Worm (Caenorhabditis elegans) whole organism, L3 larva: ENCODE data around the gene fbxa-158.

Experiments
- R02D3.7 ChIP-seq: fragments of 150-350 bp; optimal IDR thresholded peaks from 2 replicates; lab custom pipeline; 2014; ENCODE audit warnings: missing biosample characterization, missing genetic modification characterization
- ceh-16 ChIP-seq: sonication (generic microtip); optimal IDR thresholded peaks from 2 replicates; lab custom pipeline; 2017; ENCODE audit warnings: missing biosample characterization, missing genetic modification characterization
- ceh-28 ChIP-seq: fragments of 150-350 bp; optimal IDR thresholded peaks from 2 replicates; lab custom pipeline; 2014; ENCODE audit warnings: missing biosample characterization, missing genetic modification reagents, missing genetic modification characterization
- ceh-82 ChIP-seq: fragments of 150-350 bp; optimal IDR thresholded peaks from 2 replicates; lab custom pipeline; 2014; ENCODE audit warnings: missing biosample characterization, missing genetic modification characterization
- daf-12 ChIP-seq: fragments of 150-350 bp; optimal IDR thresholded peaks from 2 replicates; lab custom pipeline; 2014; ENCODE audit warnings: missing biosample characterization, missing genetic modification reagents, missing genetic modification characterization
- egl-5 ChIP-seq: fragments of 150-350 bp; optimal IDR thresholded peaks from 2 replicates; lab custom pipeline; 2017; ENCODE audit warnings: missing biosample characterization, missing genetic modification reagents, missing genetic modification characterization, inconsistent platforms
- elt-1 ChIP-seq: fragments of 150-350 bp; optimal IDR thresholded peaks from 2 replicates; lab custom pipeline; 2014; ENCODE audit warnings: missing biosample characterization, missing genetic modification characterization
- elt-2 ChIP-seq: sonication (generic microtip); optimal IDR thresholded peaks from 2 replicates; lab custom pipeline; 2016; ENCODE audit warnings: missing genetic modification reagents, mild to moderate bottlenecking, missing genetic modification characterization, missing compliant biosample characterization
- elt-3 ChIP-seq, 3 experiments: fragments of 150-350 bp in 1 of 3; sonication (generic microtip) in 2 of 3; optimal IDR thresholded peaks; 2 replicates in 2 of 3; 4 replicates in 1 of 3; lab custom pipeline; 2014 to 2017; ENCODE audit warnings: missing biosample characterization in 3 of 3, missing genetic modification characterization in 3 of 3
- eor-1 ChIP-seq, 2 experiments: fragments of 150-350 bp; optimal IDR thresholded peaks; 2 replicates each; lab custom pipeline; 2014 to 2018; ENCODE audit warnings: missing biosample characterization in 2 of 2, missing genetic modification characterization in 2 of 2
- fkh-10 ChIP-seq: sonication (generic microtip); optimal IDR thresholded peaks from 2 replicates; lab custom pipeline; 2017; ENCODE audit warnings: missing biosample characterization, missing genetic modification reagents, missing genetic modification characterization
- fos-1 ChIP-seq: fragments of 150-350 bp; optimal IDR thresholded peaks from 2 replicates; lab custom pipeline; 2014; ENCODE audit warnings: missing biosample characterization, missing genetic modification characterization
- hmg-11 ChIP-seq: sonication (generic microtip); optimal IDR thresholded peaks from 2 replicates; lab custom pipeline; 2016; ENCODE audit warnings: missing genetic modification characterization, missing compliant biosample characterization
- lin-39 ChIP-seq: fragments of 150-350 bp; optimal IDR thresholded peaks from 2 replicates; lab custom pipeline; 2018; ENCODE audit warnings: missing biosample characterization, missing genetic modification reagents, missing genetic modification characterization
- mml-1 ChIP-seq: fragments of 150-350 bp; sonication (generic microtip); optimal IDR thresholded peaks from 3 replicates; lab custom pipeline; 2014; ENCODE audit warnings: missing biosample characterization, missing genetic modification characterization
- nhr-12 ChIP-seq: fragments of 150-350 bp; optimal IDR thresholded peaks from 2 replicates; lab custom pipeline; 2014; ENCODE audit warnings: missing biosample characterization, missing genetic modification characterization
- nhr-25 ChIP-seq: sonication (generic microtip); optimal IDR thresholded peaks from 2 replicates; lab custom pipeline; 2017; ENCODE audit warnings: missing biosample characterization, missing genetic modification characterization
- nhr-28 ChIP-seq: fragments of 150-350 bp; optimal IDR thresholded peaks from 2 replicates; lab custom pipeline; 2014; ENCODE audit warnings: missing biosample characterization, missing genetic modification characterization
- nhr-43 ChIP-seq: sonication (generic microtip); optimal IDR thresholded peaks from 2 replicates; lab custom pipeline; 2016; ENCODE audit warnings: mild to moderate bottlenecking, missing genetic modification characterization, missing compliant biosample characterization; ENCODE audit not compliant: poor library complexity, severe bottlenecking
- nhr-77 ChIP-seq: fragments of 150-350 bp; optimal IDR thresholded peaks from 2 replicates; lab custom pipeline; 2014; ENCODE audit warnings: missing biosample characterization, missing genetic modification characterization
- pha-4 ChIP-seq: fragments of 150-350 bp; optimal IDR thresholded peaks from 2 replicates; lab custom pipeline; 2014; ENCODE audit warnings: missing biosample characterization, missing genetic modification reagents, missing genetic modification characterization
- sea-2 ChIP-seq: fragments of 150-350 bp; sonication (generic microtip); optimal IDR thresholded peaks from 4 replicates; lab custom pipeline; 2014; ENCODE audit warnings: missing biosample characterization, missing genetic modification reagents, missing genetic modification characterization
- skn-1 ChIP-seq: fragments of 150-350 bp; optimal IDR thresholded peaks from 2 replicates; lab custom pipeline; 2014; ENCODE audit warnings: missing biosample characterization, missing genetic modification characterization
- unc-39 ChIP-seq: sonication (generic microtip); optimal IDR thresholded peaks from 4 replicates; lab custom pipeline; 2017; ENCODE audit warnings: missing biosample characterization, missing genetic modification characterization
- zag-1 ChIP-seq: fragments of 150-350 bp; optimal IDR thresholded peaks from 2 replicates; lab custom pipeline; 2014; ENCODE audit warnings: missing biosample characterization, missing genetic modification characterization
- ztf-11 ChIP-seq: fragments of 150-350 bp; optimal IDR thresholded peaks from 2 replicates; lab custom pipeline; 2014; ENCODE audit warnings: missing biosample characterization, missing genetic modification characterization
- ztf-4 ChIP-seq: fragments of 150-350 bp; optimal IDR thresholded peaks from 2 replicates; lab custom pipeline; 2014; ENCODE audit warnings: missing biosample characterization, missing genetic modification characterization

fbxa-158 gene

DNA sequence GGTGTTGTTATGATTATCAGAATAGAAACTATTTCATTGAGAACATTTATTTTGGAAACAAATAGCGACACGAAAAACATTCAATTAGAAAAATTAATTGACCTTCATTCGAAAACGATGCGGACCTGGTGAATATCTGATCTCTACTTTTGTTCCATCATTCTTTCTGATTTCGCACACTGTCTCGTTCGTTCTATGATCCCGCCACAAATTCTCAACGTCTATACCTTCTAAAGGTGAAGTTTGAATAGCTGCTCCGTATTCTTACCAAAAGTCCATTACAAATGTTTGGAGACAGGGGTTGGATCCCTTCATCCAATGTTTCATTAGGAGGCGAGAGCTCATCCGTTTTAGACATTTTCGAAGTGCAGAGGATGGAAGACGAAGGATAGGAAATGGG lies 30.7 kb upstream of the fbxa-158 start, which contains the start of gene fbxb-16:
fbxb-16 (minus strand) TSS at position 101 of the 400 bp plus-strand sequence.
- peak; percentile 15 for TF ChIP-seq fkh-10 (GFP tag; lab: Kevin White, UChicago)
- no peak for TF ChIP-seq pha-4 (tag; lab: Kevin White, UChicago)
- TF ChIP-seq egl-5 (tag; lab: Kevin White, UChicago) = no peak
- TF ChIP-seq nhr-43 (tag; lab: Kevin White, UChicago) = no peak
- no peak for TF ChIP-seq nhr-12 (tag; lab: Kevin White, UChicago)

ce11 chrII:1650502-1650901 lies 29.4 kb upstream of the fbxa-158 start, which contains the start of gene fbxb-20:
Gene fbxb-20 (minus strand): TSS chrII:1650602.
- TF ChIP-seq nhr-25 = no peak
- TF ChIP-seq nhr-77 (tag; lab: Kevin White, UChicago) = no peak
- no peak for TF ChIP-seq fkh-10 (GFP tag; lab: Kevin White, UChicago)
- no peak for TF ChIP-seq skn-1 (tag; lab: Kevin White, UChicago)
- no peak for TF ChIP-seq zag-1 (tag; lab: Kevin White, UChicago)
- TF ChIP-seq fos-1 (tag; lab: Kevin White, UChicago) = no peak
- no peak for TF ChIP-seq nhr-28 (tag; lab: Kevin White, UChicago)
- TF ChIP-seq R02D3.7 = no peak
- no peak for TF ChIP-seq elt-3 (tag; optimal IDR thresholded peaks at IDR 0.05; lab: Kevin White, UChicago)
- TF ChIP-seq lin-39 = no peak
- no peak for TF ChIP-seq hmg-11 (tag; lab: Kevin White, UChicago)
- TF ChIP-seq unc-39 (tag; lab: Kevin White, UChicago) = no peak
- TF ChIP-seq eor-1 (tag; optimal IDR thresholded peaks at IDR 0.05; lab: Kevin White, UChicago) = no peak
- TF ChIP-seq ceh-28 (tag; lab: Kevin White, UChicago) = no peak

- TF ChIP-seq pha-4 (tag; lab: Kevin White, UChicago) (no peak), fkh-10 (GFP tag; lab: Kevin White, UChicago) (peak; percentile 44), ceh-16 (tag; lab: Kevin White, UChicago) (no peak), nhr-77 (tag; lab: Kevin White, UChicago) (no peak)
Measured at ce11 chrII:1648768-1649167, 27.7 kb upstream of the fbxa-158 start, which contains the start of gene fbxb-21. Gene fbxb-21 (minus strand): TSS chrII:1648868.

DNA sequence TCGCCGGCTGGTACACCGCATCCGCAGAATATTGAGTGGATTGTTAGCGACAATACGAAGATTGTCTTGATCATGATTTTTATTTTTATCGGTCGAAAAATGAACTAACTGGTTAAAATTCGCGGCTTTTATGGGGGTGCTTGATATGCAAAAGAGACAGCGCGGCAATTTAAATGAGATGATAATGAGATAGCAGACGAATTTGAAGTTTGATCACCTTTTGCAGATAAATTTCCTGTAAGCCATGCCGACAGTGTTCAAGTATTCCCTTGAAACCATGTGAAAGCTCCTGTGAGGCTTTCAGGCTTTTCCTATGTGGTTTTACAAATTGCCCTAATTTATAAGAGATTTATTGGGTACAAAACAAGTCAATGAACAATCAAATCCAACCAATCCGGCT lies 25.1 kb upstream of the fbxa-158 start, which contains the start of gene ZC204.17:
ZC204.17 (minus strand) TSS at position 101 of the 400 bp plus-strand sequence.
- no peak for TF ChIP-seq nhr-43 (tag; lab: Kevin White, UChicago)
- TF ChIP-seq lin-39 = no peak

DNA sequence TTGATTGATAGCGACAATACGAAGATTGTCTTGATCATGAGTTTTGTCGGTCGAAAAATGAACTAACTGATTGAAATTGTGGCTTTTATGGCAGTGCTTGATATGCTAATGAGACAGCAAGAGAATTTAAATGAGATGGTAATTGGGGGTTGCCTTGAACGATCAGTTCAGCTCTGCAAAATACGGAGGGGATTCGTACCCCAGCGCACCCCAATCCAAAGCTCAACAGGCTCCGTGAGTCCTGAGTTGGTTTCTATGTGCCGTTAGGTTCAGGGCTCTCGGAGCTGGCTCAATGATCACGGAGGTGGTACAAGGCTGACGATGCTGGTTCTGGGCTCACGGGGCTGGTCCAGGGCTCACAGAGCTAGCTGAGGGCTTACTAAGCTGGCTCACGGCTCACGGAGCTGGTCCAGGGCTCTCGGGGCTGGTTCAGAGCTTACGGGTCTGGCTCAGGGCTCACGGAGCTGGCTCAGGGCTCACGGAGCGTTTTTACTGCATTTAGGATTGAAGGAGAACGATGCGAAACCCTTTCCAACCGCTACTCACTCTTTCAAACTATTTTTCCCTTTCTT lies 23.8 kb upstream of the fbxa-158 start, which contains the start of gene ZC204.6:
ZC204.6 (minus strand) TSS at position 51 of the 572 bp plus-strand sequence.
- TF ChIP-seq daf-12 (tag; lab: Kevin White, UChicago) = no peak
- TF ChIP-seq eor-1 (tag; optimal IDR thresholded peaks at IDR 0.05; lab: Kevin White, UChicago) = no peak
- TF ChIP-seq elt-1 (tag; lab: Kevin White, UChicago) = no peak
- no peak for TF ChIP-seq ztf-4
- no peak for TF ChIP-seq ceh-82 (tag; lab: Kevin White, UChicago)
- TF ChIP-seq unc-39 (tag; lab: Kevin White, UChicago) = no peak
- no peak for TF ChIP-seq sea-2 (GFP tag; lab: Kevin White, UChicago)
- TF ChIP-seq ztf-11 = no peak
- TF ChIP-seq nhr-12 (tag; lab: Kevin White, UChicago) = no peak
- TF ChIP-seq elt-2 = no peak

DNA sequence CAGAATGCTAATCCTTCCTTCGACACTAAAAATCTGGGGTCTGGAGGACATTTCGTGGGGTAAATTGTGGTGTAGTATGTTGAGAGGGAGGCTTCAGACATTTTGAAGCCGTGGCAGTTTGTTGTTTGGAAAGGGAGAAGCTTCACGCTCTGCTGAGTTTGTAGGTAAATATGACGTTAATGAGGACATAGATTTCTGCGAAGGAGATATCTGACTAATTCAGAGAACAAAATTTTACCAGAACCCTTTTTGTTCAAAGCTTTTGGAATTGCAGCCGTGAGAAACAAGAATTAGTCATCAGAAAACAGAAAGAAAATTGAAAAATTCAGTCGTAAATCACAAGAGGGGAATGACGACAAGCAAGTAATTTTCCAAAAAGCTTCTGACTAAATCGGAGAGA lies 19.4 kb upstream of the fbxa-158 start, which contains the start of gene srh-72:
srh-72 (minus strand) TSS at position 101 of the 400 bp plus-strand sequence.
- no peak for TF ChIP-seq R02D3.7
- TF ChIP-seq elt-3 (tag; optimal IDR thresholded peaks at IDR 0.05; lab: Kevin White, UChicago) = no peak
- TF ChIP-seq ztf-11 = no peak
- no peak for TF ChIP-seq mml-1 (tag; lab: Kevin White, UChicago)
- no peak for TF ChIP-seq nhr-12 (tag; lab: Kevin White, UChicago)
- no peak for TF ChIP-seq ceh-82 (tag; lab: Kevin White, UChicago)
- TF ChIP-seq nhr-43 (tag; lab: Kevin White, UChicago) = no peak
- no peak for TF ChIP-seq skn-1 (tag; lab: Kevin White, UChicago)
- TF ChIP-seq, all 47 proteins: peak for 0
